Fruit fly (Drosophila melanogaster) whole organism, prepupa: ENCODE data around the gene CG5177.

ENCODE experiments used
- Blimp-1 ChIP-seq: fragments of 200-800 bp; sonication (Bioruptor generic); optimal IDR thresholded peaks from 3 replicates; lab custom pipeline; 2017; ENCODE audit warnings: missing biosample characterization, missing genetic modification characterization, mild to moderate bottlenecking, moderate library complexity, missing genetic modification reagents
- CG10631 ChIP-seq: fragments of 200-800 bp; sonication (Bioruptor generic); optimal IDR thresholded peaks from 2 replicates; lab custom pipeline; 2016; ENCODE audit warnings: missing biosample characterization, missing genetic modification characterization
- CG15336 ChIP-seq: fragments of 200-800 bp; sonication (Bioruptor generic); IDR thresholded peaks from 2 replicates; pipeline ENCODE4 v1.3.6; 2022; ENCODE audit warnings: missing biosample characterization, missing genetic modification characterization
- CG1621 ChIP-seq: fragments of 200-800 bp; sonication (Bioruptor generic); optimal IDR thresholded peaks from 3 replicates; lab custom pipeline; 2018; ENCODE audit warnings: missing biosample characterization, mild to moderate bottlenecking, missing genetic modification characterization
- CG16779 ChIP-seq: fragments of 200-800 bp; sonication (Bioruptor generic); optimal IDR thresholded peaks from 3 replicates; lab custom pipeline; 2017; ENCODE audit warnings: missing biosample characterization, mild to moderate bottlenecking, missing genetic modification characterization
- CG3032 ChIP-seq: fragments of 200-800 bp; optimal IDR thresholded peaks from 2 replicates; lab custom pipeline; 2019; ENCODE audit warnings: missing biosample characterization, mild to moderate bottlenecking, missing genetic modification characterization, moderate library complexity
- CG31627 ChIP-seq: fragments of 200-800 bp; sonication (Bioruptor generic); optimal IDR thresholded peaks from 3 replicates; lab custom pipeline; 2016; ENCODE audit warnings: missing biosample characterization, missing genetic modification characterization
- CG32006 ChIP-seq: fragments of 200-800 bp; sonication (Bioruptor generic); optimal IDR thresholded peaks from 3 replicates; lab custom pipeline; 2017; ENCODE audit warnings: missing biosample characterization, mild to moderate bottlenecking, missing genetic modification characterization
- CG34406 ChIP-seq: fragments of 200-800 bp; sonication (Bioruptor generic); optimal IDR thresholded peaks from 3 replicates; lab custom pipeline; 2016; ENCODE audit warnings: missing biosample characterization, missing genetic modification characterization
- CG3919 ChIP-seq: fragments of 200-800 bp; sonication (Bioruptor generic); optimal IDR thresholded peaks from 3 replicates; lab custom pipeline; 2016; ENCODE audit warnings: missing biosample characterization, missing genetic modification characterization
- CG4318 ChIP-seq: fragments of 200-800 bp; sonication (Bioruptor generic); optimal IDR thresholded peaks from 3 replicates; lab custom pipeline; 2017; ENCODE audit warnings: missing biosample characterization, mild to moderate bottlenecking, missing genetic modification characterization
- CG6276 ChIP-seq: fragments of 200-800 bp; sonication (Bioruptor generic); optimal IDR thresholded peaks from 2 replicates; lab custom pipeline; 2017; ENCODE audit warnings: missing biosample characterization, mild to moderate bottlenecking, missing genetic modification characterization
- CG6808 ChIP-seq: fragments of 200-800 bp; sonication (Bioruptor generic); optimal IDR thresholded peaks from 3 replicates; lab custom pipeline; 2017; ENCODE audit warnings: missing biosample characterization, missing genetic modification characterization, mild to moderate bottlenecking, moderate library complexity, missing genetic modification reagents
- CG6854 ChIP-seq: fragments of 200-800 bp; sonication (Bioruptor generic); optimal IDR thresholded peaks from 2 replicates; lab custom pipeline; 2017; ENCODE audit warnings: missing biosample characterization, mild to moderate bottlenecking, missing genetic modification characterization
- CG7368 ChIP-seq: fragments of 200-800 bp; sonication (Bioruptor generic); optimal IDR thresholded peaks from 3 replicates; lab custom pipeline; 2016; ENCODE audit warnings: missing biosample characterization, missing genetic modification characterization
- CG8119 ChIP-seq: fragments of 200-800 bp; sonication (Bioruptor generic); IDR thresholded peaks from 3 replicates; pipeline ENCODE4 v1.3.6; 2022; ENCODE audit warnings: missing biosample characterization, missing genetic modification characterization
- CG8319 ChIP-seq: fragments of 200-800 bp; sonication (Bioruptor generic); optimal IDR thresholded peaks from 3 replicates; lab custom pipeline; 2016; ENCODE audit warnings: missing biosample characterization, missing genetic modification characterization
- CG9139 ChIP-seq: fragments of 200-800 bp; sonication (Bioruptor generic); optimal IDR thresholded peaks from 3 replicates; lab custom pipeline; 2017; ENCODE audit warnings: missing biosample characterization, mild to moderate bottlenecking, missing genetic modification characterization
- Eip75B ChIP-seq: fragments of 200-800 bp; sonication (Bioruptor generic); optimal IDR thresholded peaks from 3 replicates; lab custom pipeline; 2016; ENCODE audit warnings: missing biosample characterization, missing genetic modification characterization
- Eip93F ChIP-seq: fragments of 200-800 bp; sonication (Bioruptor generic); optimal IDR thresholded peaks from 2 replicates; lab custom pipeline; 2016; ENCODE audit warnings: missing biosample characterization, mild to moderate bottlenecking, missing genetic modification characterization
- Ets21C ChIP-seq: fragments of 200-800 bp; sonication (Bioruptor generic); optimal IDR thresholded peaks from 3 replicates; lab custom pipeline; 2016; ENCODE audit warnings: missing biosample characterization, missing genetic modification characterization
- Ets96B ChIP-seq: fragments of 200-800 bp; optimal IDR thresholded peaks from 2 replicates; lab custom pipeline; 2019; ENCODE audit warnings: missing biosample characterization, mild to moderate bottlenecking, missing genetic modification characterization, moderate library complexity
- Gug ChIP-seq: fragments of 200-800 bp; sonication (Bioruptor generic); IDR thresholded peaks from 2 replicates; pipeline ENCODE4 v1.3.6; 2022; ENCODE audit warnings: missing biosample characterization, missing genetic modification characterization
- Hr38 ChIP-seq: sonication (Bioruptor generic); optimal IDR thresholded peaks from 2 replicates; lab custom pipeline; 2016; ENCODE audit warnings: missing biosample characterization, missing genetic modification characterization
- Hr4 ChIP-seq: fragments of 200-800 bp; sonication (Bioruptor generic); optimal IDR thresholded peaks from 3 replicates; lab custom pipeline; 2016; ENCODE audit warnings: missing biosample characterization, missing genetic modification characterization
- Lpt ChIP-seq: fragments of 200-800 bp; sonication (Bioruptor generic); optimal IDR thresholded peaks from 3 replicates; lab custom pipeline; 2016; ENCODE audit warnings: missing biosample characterization, missing genetic modification characterization
- OdsH ChIP-seq: fragments of 200-800 bp; sonication (Bioruptor generic); optimal IDR thresholded peaks from 3 replicates; lab custom pipeline; 2016; ENCODE audit warnings: missing biosample characterization, missing genetic modification characterization
- Sox102F ChIP-seq: fragments of 200-800 bp; sonication (Bioruptor generic); optimal IDR thresholded peaks from 2 replicates; lab custom pipeline; 2016; ENCODE audit warnings: missing biosample characterization, mild to moderate bottlenecking, missing genetic modification characterization
- Sox14 ChIP-seq: fragments of 200-800 bp; sonication (Bioruptor generic); optimal IDR thresholded peaks from 3 replicates; lab custom pipeline; 2016; ENCODE audit warnings: missing biosample characterization, missing genetic modification characterization
- Sox15 ChIP-seq: fragments of 200-800 bp; sonication (Bioruptor generic); optimal IDR thresholded peaks from 3 replicates; lab custom pipeline; 2016; ENCODE audit warnings: missing biosample characterization, missing genetic modification characterization
- cyc ChIP-seq: fragments of 200-800 bp; sonication (Bioruptor generic); optimal IDR thresholded peaks from 3 replicates; lab custom pipeline; 2016; ENCODE audit warnings: missing biosample characterization, missing genetic modification characterization
- dsx ChIP-seq: fragments of 200-800 bp; optimal IDR thresholded peaks from 3 replicates; lab custom pipeline; 2019; ENCODE audit warnings: missing biosample characterization, mild to moderate bottlenecking, missing genetic modification characterization, moderate library complexity; ENCODE audit not compliant: poor library complexity, severe bottlenecking
- eg ChIP-seq: fragments of 200-800 bp; sonication (Bioruptor generic); IDR thresholded peaks from 3 replicates; pipeline ENCODE4 v1.3.6; 2022; ENCODE audit warnings: missing biosample characterization, missing genetic modification characterization
- esn ChIP-seq: fragments of 200-800 bp; sonication (Bioruptor generic); optimal IDR thresholded peaks from 2 replicates; lab custom pipeline; 2016; ENCODE audit warnings: missing biosample characterization, mild to moderate bottlenecking, missing genetic modification characterization, moderate library complexity
- fd59A ChIP-seq: fragments of 200-800 bp; sonication (Bioruptor generic); optimal IDR thresholded peaks from 2 replicates; lab custom pipeline; 2017; ENCODE audit warnings: missing biosample characterization, mild to moderate bottlenecking, missing genetic modification characterization, missing genetic modification reagents
- fd85E ChIP-seq: fragments of 200-800 bp; sonication (Bioruptor generic); optimal IDR thresholded peaks from 3 replicates; lab custom pipeline; 2016; ENCODE audit warnings: missing biosample characterization, missing genetic modification characterization
- lz ChIP-seq: fragments of 200-800 bp; sonication (Bioruptor generic); optimal IDR thresholded peaks from 3 replicates; lab custom pipeline; 2016; ENCODE audit warnings: missing biosample characterization, missing genetic modification characterization
- net ChIP-seq: fragments of 200-800 bp; sonication (Bioruptor generic); optimal IDR thresholded peaks from 3 replicates; lab custom pipeline; 2016; ENCODE audit warnings: missing biosample characterization, missing genetic modification characterization
- salr ChIP-seq, 2 experiments: fragments of 200-800 bp; sonication (Bioruptor generic); optimal IDR thresholded peaks; 3 replicates each; lab custom pipeline; 2016 to 2018; ENCODE audit warnings: missing biosample characterization in 2 of 2, missing genetic modification characterization in 2 of 2, mild to moderate bottlenecking in 1 of 2
- ss ChIP-seq, 2 experiments: fragments of 200-800 bp; sonication (Bioruptor generic); optimal IDR thresholded peaks; 2 replicates in 1 of 2; 3 replicates in 1 of 2; lab custom pipeline; 2017 to 2018; ENCODE audit warnings: mild to moderate bottlenecking in 2 of 2, missing biosample characterization in 2 of 2, missing genetic modification characterization in 2 of 2, moderate library complexity in 1 of 2
- svp ChIP-seq: fragments of 200-800 bp; sonication (Bioruptor generic); peaks from one replicate; lab custom pipeline; 2016; ENCODE audit warnings: missing biosample characterization, missing genetic modification characterization
- topi ChIP-seq: fragments of 200-800 bp; sonication (Bioruptor generic); optimal IDR thresholded peaks from 3 replicates; lab custom pipeline; 2016; ENCODE audit warnings: missing biosample characterization, missing genetic modification characterization

Gene CG5177

dm6 chr2L:7419408-7420304, 14.6 kb downstream of the CG5177 start (continued):
- TF ChIP-seq salr (GFP tag; optimal IDR thresholded peaks at IDR 0.05; lab: Kevin White, UChicago) = peak in 1 of 2 experiments; percentile 43
- TF ChIP-seq cyc = peak; percentile 69
- no peak for TF ChIP-seq Sox15
- TF ChIP-seq CG3919 (GFP tag; lab: Kevin White, UChicago) = peak; percentile 53
- no peak for TF ChIP-seq CG8319
- TF ChIP-seq CG6276 = peak; percentile 34
- peak; percentile 78 for TF ChIP-seq Eip75B (GFP tag; lab: Kevin White, UChicago)
- peak; percentile 44 for TF ChIP-seq Hr4
- no peak for TF ChIP-seq Gug (GFP tag; lab: Robert Waterston, UW)
- TF ChIP-seq fd59A = peak; percentile 44
- TF ChIP-seq CG7368 (GFP tag; lab: Kevin White, UChicago) = no peak
- peak; percentile 31 for TF ChIP-seq CG6854 (GFP tag; lab: Kevin White, UChicago)
- peak; percentile 62 for TF ChIP-seq Blimp-1 (GFP tag; lab: Kevin White, UChicago)
- TF ChIP-seq CG3032 (tag; lab: Kevin White, UChicago) = peak; percentile 77
- peak; percentile 54 for TF ChIP-seq CG32006 (GFP tag; lab: Kevin White, UChicago)
- peak; percentile 87 for TF ChIP-seq dsx (GFP tag; lab: Kevin White, UChicago)
- TF ChIP-seq CG15336 = peak; percentile 64
- TF ChIP-seq topi = peak; percentile 82
- TF ChIP-seq lz (GFP tag; lab: Kevin White, UChicago) = peak; percentile 85
- peak; percentile 81 for TF ChIP-seq Sox14 (GFP tag; lab: Kevin White, UChicago)
- no peak for TF ChIP-seq CG1621 (tag; lab: Kevin White, UChicago)
- peak; percentile 89 for TF ChIP-seq esn (GFP tag; lab: Kevin White, UChicago)
- TF ChIP-seq OdsH = peak; percentile 54
- TF ChIP-seq CG4318 (GFP tag; lab: Kevin White, UChicago) = peak; percentile 38
- peak; percentile 79 for TF ChIP-seq Sox102F (GFP tag; lab: Kevin White, UChicago)

dm6 chr2L:7420305-7421287, 15.6 kb downstream of the CG5177 start:
- TF ChIP-seq CG8119 (GFP tag; lab: Robert Waterston, UW) = peak; percentile 85
- TF ChIP-seq Ets96B (tag; lab: Kevin White, UChicago) = peak; percentile 96
- peak; percentile 91 for TF ChIP-seq OdsH
- TF ChIP-seq net (GFP tag; lab: Kevin White, UChicago) = peak; percentile 76
- TF ChIP-seq Sox15 = peak; percentile 63
- TF ChIP-seq Hr4 = peak; percentile 66
- TF ChIP-seq CG3919 (GFP tag; lab: Kevin White, UChicago) = peak; percentile 86
- TF ChIP-seq fd85E (GFP tag; lab: Kevin White, UChicago) = peak; percentile 23
- peak; percentile 80 for TF ChIP-seq CG32006 (GFP tag; lab: Kevin White, UChicago)
- peak; percentile 26 for TF ChIP-seq CG6854 (GFP tag; lab: Kevin White, UChicago)
- peak; percentile 91 for TF ChIP-seq CG10631 (GFP tag; lab: Kevin White, UChicago)
- peak; percentile 63 to 90 for TF ChIP-seq salr (GFP tag; optimal IDR thresholded peaks at IDR 0.05; lab: Kevin White, UChicago)
- no peak for TF ChIP-seq Hr38
- TF ChIP-seq fd59A = peak; percentile 94
- peak; percentile 35 for TF ChIP-seq Blimp-1 (GFP tag; lab: Kevin White, UChicago)
- TF ChIP-seq CG9139 (GFP tag; lab: Kevin White, UChicago) = peak; percentile 83
- TF ChIP-seq CG6808 (GFP tag; lab: Kevin White, UChicago) = peak; percentile 92
- TF ChIP-seq eg = peak; percentile 77
- peak; percentile 70 for TF ChIP-seq CG16779 (tag; lab: Kevin White, UChicago)
- TF ChIP-seq CG15336 = peak; percentile 79
- TF ChIP-seq topi = peak; percentile 89
- TF ChIP-seq Lpt (GFP tag; lab: Kevin White, UChicago) = peak; percentile 70
- TF ChIP-seq svp (GFP tag; lab: Kevin White, UChicago) = peak; percentile 94
- peak; percentile 88 for TF ChIP-seq esn (GFP tag; lab: Kevin White, UChicago)
- peak; percentile 74 for TF ChIP-seq CG31627 (GFP tag; lab: Kevin White, UChicago)
- TF ChIP-seq Eip75B (GFP tag; lab: Kevin White, UChicago) = peak; percentile 80
- TF ChIP-seq Gug (GFP tag; lab: Robert Waterston, UW) = peak; percentile 75
- peak; percentile 90 to 91 for TF ChIP-seq ss (GFP tag; optimal IDR thresholded peaks at IDR 0.05; lab: Kevin White, UChicago)
- TF ChIP-seq CG34406 (GFP tag; lab: Kevin White, UChicago) = peak; percentile 69
- peak; percentile 92 for TF ChIP-seq CG3032 (tag; lab: Kevin White, UChicago)
- peak; percentile 77 for TF ChIP-seq Ets21C (GFP tag; lab: Kevin White, UChicago)
- TF ChIP-seq Eip93F (GFP tag; lab: Kevin White, UChicago) = peak; percentile 66
- peak; percentile 85 for TF ChIP-seq dsx (GFP tag; lab: Kevin White, UChicago)
- TF ChIP-seq CG4318 (GFP tag; lab: Kevin White, UChicago) = peak; percentile 57
- TF ChIP-seq CG8319 = peak; percentile 72
